Worm (Caenorhabditis elegans): ENCODE data around the gene ugt-56.

DNA sequence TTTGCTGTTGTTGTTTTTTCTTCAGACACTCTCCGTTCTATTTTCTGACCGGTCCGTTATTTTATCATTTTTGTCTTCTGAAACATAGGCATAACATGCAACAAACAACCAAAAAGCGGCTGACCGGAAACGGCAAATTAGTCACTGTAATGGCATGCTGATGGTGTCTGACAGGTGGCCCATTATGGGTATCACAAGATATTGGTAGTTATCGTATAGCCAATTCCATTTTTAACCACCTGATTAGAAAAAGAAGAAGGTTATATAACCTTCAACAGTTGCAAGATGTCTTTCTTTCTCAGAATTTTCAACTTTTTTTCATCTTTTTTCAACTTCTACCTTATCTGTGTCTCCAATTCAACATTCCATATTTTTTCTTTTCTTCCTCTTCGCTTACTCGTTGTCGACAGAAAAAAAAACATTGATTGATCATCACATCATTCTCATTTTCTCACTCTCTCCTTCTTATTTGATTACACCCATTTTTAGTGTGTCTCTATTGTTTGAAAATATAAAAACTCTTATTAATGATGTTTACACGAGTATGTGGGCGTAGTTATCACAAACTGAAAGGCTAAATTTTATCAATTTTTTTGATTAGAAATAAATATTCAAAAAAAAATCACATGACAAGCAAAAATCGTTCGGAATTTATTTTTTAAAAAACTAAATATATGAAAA is 42.1 kb downstream of the ugt-56 start:
- TF ChIP-seq flt-1 (GFP tag; IDR thresholded peaks at IDR 0.05) (no peak), med-1 (GFP tag; optimal IDR thresholded peaks at IDR 0.05; ENCODE audit: insufficient read depth) (no peak), T22C8.4 (GFP tag; IDR thresholded peaks at IDR 0.05) (no peak), ztf-23 (GFP tag; IDR thresholded peaks at IDR 0.05) (no peak), tab-1 (GFP tag; IDR thresholded peaks at IDR 0.05) (no peak)
